Worm (Caenorhabditis elegans) whole organism, L4 larva: ENCODE data around the gene spsb-1.

Experiments
- F37D6.2 ChIP-seq: sonication (generic microtip); optimal IDR thresholded peaks from 2 replicates; lab custom pipeline; 2016; ENCODE audit warnings: mild to moderate bottlenecking, missing genetic modification characterization, missing compliant biosample characterization
- R02D3.7 ChIP-seq: fragments of 150-350 bp; sonication (generic microtip); optimal IDR thresholded peaks from 3 replicates; lab custom pipeline; 2014; ENCODE audit warnings: missing biosample characterization, missing genetic modification characterization
- Y105C5A.15 ChIP-seq: fragments of 200-800 bp; sonication (Bioruptor generic); IDR thresholded peaks from 2 replicates; pipeline ENCODE4 v1.3.6; 2022; ENCODE audit warnings: missing genetic modification characterization, missing compliant biosample characterization
- Y48G9A.11 ChIP-seq: fragments of 200-800 bp; sonication (Bioruptor generic); IDR thresholded peaks from 2 replicates; pipeline ENCODE4 v1.3.6; 2022; ENCODE audit warnings: missing genetic modification reagents, missing genetic modification characterization, missing compliant biosample characterization
- Y75B8A.6 ChIP-seq: fragments of 200-800 bp; sonication (Bioruptor generic); IDR thresholded peaks from 2 replicates; pipeline ENCODE4 v1.3.6; 2022; ENCODE audit warnings: missing genetic modification reagents, missing genetic modification characterization, missing compliant biosample characterization
- ZK337.2 ChIP-seq: fragments of 200-800 bp; sonication (Bioruptor generic); IDR thresholded peaks from 2 replicates; pipeline ENCODE4 v1.3.6; 2022; ENCODE audit warnings: missing genetic modification reagents, missing genetic modification characterization, missing compliant biosample characterization
- aha-1 ChIP-seq: fragments of 150-350 bp; peaks from one replicate; lab custom pipeline; 2014; ENCODE audit warnings: missing biosample characterization, missing genetic modification characterization
- aly-2 ChIP-seq: sonication (generic microtip); optimal IDR thresholded peaks from 2 replicates; lab custom pipeline; 2018; ENCODE audit warnings: missing biosample characterization, missing genetic modification characterization
- attf-4 ChIP-seq: sonication (generic microtip); optimal IDR thresholded peaks from 3 replicates; lab custom pipeline; 2017; ENCODE audit warnings: missing biosample characterization, missing genetic modification characterization
- ceh-28 ChIP-seq: fragments of 150-350 bp; optimal IDR thresholded peaks from 2 replicates; lab custom pipeline; 2014; ENCODE audit warnings: missing biosample characterization, missing genetic modification reagents, missing genetic modification characterization
- ceh-32 ChIP-seq: sonication (generic microtip); optimal IDR thresholded peaks from 2 replicates; lab custom pipeline; 2016; ENCODE audit warnings: mild to moderate bottlenecking, missing genetic modification characterization, missing compliant biosample characterization; ENCODE audit not compliant: poor library complexity
- dmd-6 ChIP-seq: fragments of 200-800 bp; sonication (Bioruptor generic); IDR thresholded peaks from 2 replicates; pipeline ENCODE4 v1.3.6; 2022; ENCODE audit warnings: missing genetic modification reagents, missing genetic modification characterization, missing compliant biosample characterization
- dmd-8 ChIP-seq: fragments of 200-800 bp; sonication (Bioruptor generic); IDR thresholded peaks from 2 replicates; pipeline ENCODE4 v1.3.6; 2022; ENCODE audit warnings: missing genetic modification characterization, missing compliant biosample characterization
- dpl-1 ChIP-seq: fragments of 150-350 bp; optimal IDR thresholded peaks from 2 replicates; lab custom pipeline; 2014; ENCODE audit warnings: missing biosample characterization, missing genetic modification reagents, missing genetic modification characterization
- duxl-1 ChIP-seq: sonication (generic microtip); optimal IDR thresholded peaks from 2 replicates; lab custom pipeline; 2016; ENCODE audit warnings: mild to moderate bottlenecking, missing genetic modification characterization, moderate library complexity, missing compliant biosample characterization; ENCODE audit not compliant: poor library complexity
- dve-1 ChIP-seq: sonication (generic microtip); optimal IDR thresholded peaks from 2 replicates; lab custom pipeline; 2017; ENCODE audit warnings: antibody characterized with exemption, mild to moderate bottlenecking, missing genetic modification characterization, missing compliant biosample characterization; ENCODE audit not compliant: insufficient read depth
- egl-43 ChIP-seq: fragments of 200-800 bp; sonication (Bioruptor generic); IDR thresholded peaks from 2 replicates; pipeline ENCODE4 v1.3.6; 2022; ENCODE audit warnings: missing genetic modification reagents, missing genetic modification characterization, missing compliant biosample characterization
- hif-1 ChIP-seq, 2 experiments: sonication (generic microtip); optimal IDR thresholded peaks; 2 replicates each; lab custom pipeline; 2016 to 2017; ENCODE audit warnings: missing compliant biosample characterization in 2 of 2, missing genetic modification characterization in 2 of 2, missing genetic modification reagents in 2 of 2, missing genotype in 2 of 2, mild to moderate bottlenecking in 1 of 2
- hlh-11 ChIP-seq: fragments of 200-800 bp; sonication (Bioruptor generic); optimal IDR thresholded peaks from 2 replicates; lab custom pipeline; 2018; ENCODE audit warnings: mild to moderate bottlenecking, missing genetic modification characterization, missing compliant biosample characterization
- hlh-30 ChIP-seq: sonication (generic microtip); optimal IDR thresholded peaks from 2 replicates; lab custom pipeline; 2017; ENCODE audit warnings: antibody characterized with exemption, mild to moderate bottlenecking, missing genetic modification characterization, missing compliant biosample characterization; ENCODE audit not compliant: insufficient read depth
- lin-15B ChIP-seq: fragments of 150-350 bp; sonication (generic microtip); optimal IDR thresholded peaks from 3 replicates; lab custom pipeline; 2014; ENCODE audit warnings: missing biosample characterization, missing genetic modification characterization
- lin-29 ChIP-seq: fragments of 200-800 bp; sonication (Bioruptor generic); IDR thresholded peaks from 2 replicates; pipeline ENCODE4 v1.3.6; 2022; ENCODE audit warnings: missing genetic modification reagents, missing genetic modification characterization, missing compliant biosample characterization
- lin-38 ChIP-seq: fragments of 200-800 bp; sonication (Bioruptor generic); IDR thresholded peaks from 2 replicates; pipeline ENCODE4 v1.3.6; 2022; ENCODE audit warnings: missing genetic modification reagents, missing genetic modification characterization, missing compliant biosample characterization
- lsy-2 ChIP-seq, 2 experiments: fragments of 150-350 bp in 1 of 2; sonication (generic microtip) in 1 of 2; optimal IDR thresholded peaks; 2 replicates each; lab custom pipeline; 2014 to 2017; ENCODE audit warnings: missing biosample characterization in 2 of 2, missing genetic modification characterization in 2 of 2
- madf-5 ChIP-seq, 2 experiments: fragments of 200-800 bp; sonication (Bioruptor generic); IDR thresholded peaks; 2 replicates each; pipeline ENCODE4 v1.3.6; 2022; ENCODE audit warnings: missing compliant biosample characterization in 2 of 2, missing genetic modification characterization in 2 of 2
- mdt-29 ChIP-seq: fragments of 200-800 bp; sonication (Bioruptor generic); IDR thresholded peaks from 2 replicates; pipeline ENCODE4 v1.3.6; 2022; ENCODE audit warnings: missing genetic modification reagents, missing genetic modification characterization, missing compliant biosample characterization
- mxl-2 ChIP-seq: fragments of 200-800 bp; sonication (Bioruptor generic); conservative IDR thresholded peaks from 2 replicates; pipeline ENCODE4 v1.3.6; 2022; ENCODE audit warnings: missing genetic modification reagents, missing genetic modification characterization, missing compliant biosample characterization
- mxl-3 ChIP-seq: fragments of 200-800 bp; sonication (Bioruptor generic); optimal IDR thresholded peaks from 2 replicates; lab custom pipeline; 2018; ENCODE audit warnings: mild to moderate bottlenecking, missing genetic modification characterization, missing compliant biosample characterization
- nhr-10 ChIP-seq: fragments of 150-350 bp; optimal IDR thresholded peaks from 2 replicates; lab custom pipeline; 2014; ENCODE audit warnings: missing biosample characterization, missing genetic modification characterization
- nhr-11 ChIP-seq: fragments of 150-350 bp; optimal IDR thresholded peaks from 2 replicates; lab custom pipeline; 2014; ENCODE audit warnings: missing biosample characterization, missing genetic modification characterization
- nhr-111 ChIP-seq: fragments of 200-800 bp; sonication (Bioruptor generic); optimal IDR thresholded peaks from 2 replicates; lab custom pipeline; 2018; ENCODE audit warnings: mild to moderate bottlenecking, missing genetic modification characterization, missing compliant biosample characterization
- nhr-42 ChIP-seq: fragments of 200-800 bp; sonication (Bioruptor generic); IDR thresholded peaks from 2 replicates; pipeline ENCODE4 v1.3.6; 2022; ENCODE audit warnings: missing genetic modification characterization, missing compliant biosample characterization
- nhr-6 ChIP-seq: fragments of 150-350 bp; optimal IDR thresholded peaks from 2 replicates; lab custom pipeline; 2014; ENCODE audit warnings: missing biosample characterization, missing genetic modification characterization
- nhr-76 ChIP-seq: fragments of 150-350 bp; optimal IDR thresholded peaks from 2 replicates; lab custom pipeline; 2014; ENCODE audit warnings: missing biosample characterization, missing genetic modification characterization
- nhr-77 ChIP-seq: fragments of 150-350 bp; optimal IDR thresholded peaks from 2 replicates; lab custom pipeline; 2014; ENCODE audit warnings: missing biosample characterization, missing genetic modification characterization
- php-3 ChIP-seq: fragments of 200-800 bp; sonication (Bioruptor generic); IDR thresholded peaks from 2 replicates; pipeline ENCODE4 v1.3.6; 2022; ENCODE audit warnings: missing genetic modification reagents, missing genetic modification characterization, missing compliant biosample characterization
- pqm-1 ChIP-seq: sonication (generic microtip); optimal IDR thresholded peaks from 2 replicates; lab custom pipeline; 2017; ENCODE audit warnings: missing biosample characterization, missing genetic modification characterization
- rbr-2 ChIP-seq: sonication (generic microtip); optimal IDR thresholded peaks from 2 replicates; lab custom pipeline; 2016; ENCODE audit warnings: missing genotype, missing genetic modification characterization, missing compliant biosample characterization
- set-16 ChIP-seq: fragments of 200-800 bp; sonication (Bioruptor generic); IDR thresholded peaks from 2 replicates; pipeline ENCODE4 v1.3.6; 2022; ENCODE audit warnings: missing genetic modification reagents, missing genetic modification characterization, missing compliant biosample characterization
- skn-1 ChIP-seq: fragments of 150-350 bp; optimal IDR thresholded peaks from 2 replicates; lab custom pipeline; 2014; ENCODE audit warnings: missing biosample characterization, missing genetic modification characterization
- spr-1 ChIP-seq: sonication (generic microtip); optimal IDR thresholded peaks from 2 replicates; lab custom pipeline; 2016; ENCODE audit warnings: mild to moderate bottlenecking, missing genetic modification characterization, missing compliant biosample characterization
- tag-97 ChIP-seq: fragments of 200-800 bp; sonication (Bioruptor generic); IDR thresholded peaks from 2 replicates; pipeline ENCODE4 v1.3.6; 2022; ENCODE audit warnings: missing genetic modification characterization, missing compliant biosample characterization
- tra-1 ChIP-seq: fragments of 200-800 bp; sonication (Bioruptor generic); IDR thresholded peaks from 2 replicates; pipeline ENCODE4 v1.3.6; 2022; ENCODE audit warnings: missing genetic modification reagents, missing genetic modification characterization, missing compliant biosample characterization
- unc-62 ChIP-seq, 3 experiments: fragments of 150-350 bp in 1 of 3; sonication (generic microtip); optimal IDR thresholded peaks in 2 of 3; peaks in 1 of 3; 1 replicate in 1 of 3; 2 replicates in 2 of 3; lab custom pipeline; 2014 to 2017; ENCODE audit warnings: missing biosample characterization in 3 of 3, missing genetic modification characterization in 3 of 3, missing genetic modification reagents in 3 of 3, missing genotype in 1 of 3
- vab-7 ChIP-seq: fragments of 200-800 bp; sonication (Bioruptor generic); IDR thresholded peaks from 2 replicates; pipeline ENCODE4 v1.3.6; 2022; ENCODE audit warnings: missing genetic modification reagents, missing genetic modification characterization, missing compliant biosample characterization
- zfp-3 ChIP-seq: fragments of 200-800 bp; sonication (Bioruptor generic); conservative IDR thresholded peaks from 2 replicates; pipeline ENCODE4 v1.3.6; 2022; ENCODE audit warnings: missing genetic modification reagents, missing genetic modification characterization, missing compliant biosample characterization
- zip-11 ChIP-seq: fragments of 200-800 bp; sonication (Bioruptor generic); IDR thresholded peaks from 2 replicates; pipeline ENCODE4 v1.3.6; 2022; ENCODE audit warnings: missing genetic modification characterization, missing compliant biosample characterization
- ztf-11 ChIP-seq: fragments of 150-350 bp; optimal IDR thresholded peaks from 2 replicates; lab custom pipeline; 2014; ENCODE audit warnings: missing biosample characterization, missing genetic modification characterization

spsb-1 gene

ce11 chrII:15207562-15207961 is 11.0 kb downstream of the spsb-1 start (continued):
- TF ChIP-seq mdt-29 (no peak), skn-1 (tag; lab: Kevin White, UChicago) (no peak), php-3 (GFP tag; lab: Robert Waterston, UW) (no peak), nhr-11 (tag; lab: Kevin White, UChicago) (no peak), hif-1 (tag; optimal IDR thresholded peaks at IDR 0.05; lab: Kevin White, UChicago) (peak in 1 of 2 experiments; percentile 74), hlh-30 (tag; lab: Kevin White, UChicago) (peak; percentile 8), attf-4 (tag; lab: Kevin White, UChicago) (no peak), dmd-6 (GFP tag; lab: Robert Waterston, UW) (peak; percentile 21; the same call in 1 of the 2 replicates), egl-43 (GFP tag; lab: Robert Waterston, UW) (no peak), Y75B8A.6 (GFP tag; lab: Robert Waterston, UW) (no peak), set-16 (GFP tag; lab: Robert Waterston, UW) (no peak), nhr-6 (tag; lab: Kevin White, UChicago) (no peak), nhr-76 (no peak), aly-2 (tag; lab: Kevin White, UChicago) (no peak), aha-1 (tag; lab: Kevin White, UChicago) (peak; percentile 33), tra-1 (GFP tag; lab: Robert Waterston, UW) (0 out of 2 replicates have a peak, but pooled peaks have one; percentile 24), lin-15B (tag; lab: Kevin White, UChicago) (no peak), ZK337.2 (GFP tag; lab: Robert Waterston, UW) (no peak)

ce11 chrII:15208151-15208550 is 11.6 kb downstream of the spsb-1 start:
- TF ChIP-seq vab-7 (GFP tag; lab: Robert Waterston, UW) (no peak), nhr-77 (tag; lab: Kevin White, UChicago) (peak; percentile 3), aha-1 (tag; lab: Kevin White, UChicago) (peak; percentile 88), lsy-2 (tag; optimal IDR thresholded peaks at IDR 0.05; lab: Kevin White, UChicago) (peak in 1 of 2 experiments; percentile 89), hlh-11 (tag; lab: Kevin White, UChicago) (no peak), tag-97 (no peak), Y48G9A.11 (GFP tag; lab: Robert Waterston, UW) (no peak), ceh-32 (no peak), F37D6.2 (tag; lab: Kevin White, UChicago) (no peak), lin-38 (peak; percentile 17; the same call in 1 of the 2 replicates), dpl-1 (GFP tag; lab: Kevin White, UChicago) (peak; percentile 55), nhr-42 (GFP tag; lab: Robert Waterston, UW) (no peak), dve-1 (tag; lab: Kevin White, UChicago) (no peak), ceh-28 (tag; lab: Kevin White, UChicago) (no peak), duxl-1 (tag; lab: Kevin White, UChicago) (no peak), R02D3.7 (tag; lab: Kevin White, UChicago) (no peak), nhr-10 (tag; lab: Kevin White, UChicago) (no peak), Y105C5A.15 (no peak), mxl-3 (no peak)

DNA sequence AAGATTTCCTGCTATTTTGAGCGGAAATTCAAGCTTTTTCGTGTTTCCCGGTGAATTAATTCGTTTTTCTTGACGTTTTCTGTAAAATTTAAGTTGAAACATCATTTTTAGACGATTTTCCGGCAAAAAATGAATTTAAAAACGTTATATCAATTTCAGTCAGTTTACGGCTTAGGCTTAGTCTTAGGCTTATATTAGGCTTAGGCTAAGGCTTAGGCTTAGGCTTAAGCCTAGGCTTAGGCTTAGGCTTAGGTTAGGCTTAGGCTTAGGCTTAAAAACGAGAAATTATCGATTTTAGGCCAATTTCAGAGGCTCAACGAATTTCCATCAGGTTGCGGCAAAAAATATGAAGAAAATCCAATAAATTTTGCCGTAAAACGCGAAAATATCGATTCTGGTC is 12.3 kb downstream of the spsb-1 start:
- no peak for TF ChIP-seq ZK337.2 (GFP tag; lab: Robert Waterston, UW)
- TF ChIP-seq hlh-11 (tag; lab: Kevin White, UChicago), result no peak
- no peak for TF ChIP-seq dmd-8 (GFP tag; lab: Robert Waterston, UW)
- no peak for TF ChIP-seq nhr-111 (GFP tag; lab: Kevin White, UChicago)
- TF ChIP-seq tra-1 (GFP tag; lab: Robert Waterston, UW), result no peak
- no peak for TF ChIP-seq rbr-2 (tag; lab: Kevin White, UChicago)
- no peak for TF ChIP-seq ztf-11 (tag; lab: Kevin White, UChicago)
- no peak for TF ChIP-seq php-3 (GFP tag; lab: Robert Waterston, UW)
- TF ChIP-seq unc-62 (GFP tag; optimal IDR thresholded peaks at IDR 0.05 in 1 of 2; lab: Kevin White, UChicago), result no peak
- no peak for TF ChIP-seq unc-62 (tag; optimal IDR thresholded peaks at IDR 0.05; lab: Kevin White, UChicago)
- TF ChIP-seq lin-29, result no peak
- no peak for TF ChIP-seq zip-11 (GFP tag; lab: Robert Waterston, UW)
- no peak for TF ChIP-seq mxl-2 (GFP tag; lab: Robert Waterston, UW)
- no peak for TF ChIP-seq madf-5 (GFP tag; IDR thresholded peaks at IDR 0.05; lab: Robert Waterston, UW)
- no peak for TF ChIP-seq spr-1
- no peak for TF ChIP-seq zfp-3 (GFP tag; lab: Robert Waterston, UW)
- no peak for TF ChIP-seq pqm-1 (tag; lab: Kevin White, UChicago)
